Worm (Caenorhabditis elegans): ENCODE measurements around the gene clec-205.

clec-205 gene

DNA sequence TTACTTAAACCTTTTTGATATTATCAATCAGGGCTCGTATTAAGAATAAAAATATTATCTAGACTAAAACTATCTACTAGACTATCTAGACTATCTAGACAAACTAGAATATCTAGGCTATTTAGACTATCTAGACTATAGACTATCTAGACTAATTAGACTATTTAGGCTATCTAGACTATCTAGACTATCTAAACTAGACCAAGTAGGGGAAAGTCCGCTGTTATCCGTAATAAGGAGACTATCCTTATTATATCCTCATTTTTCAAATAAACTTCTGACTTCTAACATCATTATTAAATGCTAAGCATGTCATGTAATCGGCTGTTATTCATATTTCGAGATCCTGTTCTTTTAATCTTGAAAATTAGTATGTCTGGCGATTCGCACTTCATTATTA is 38.7 kb upstream of the clec-205 start, which contains the start of gene srw-101:
TSS of gene srw-101 (plus strand) at position 301 of the 400 bp plus-strand sequence.
- no peak for TF ChIP-seq ceh-19 (GFP tag; optimal IDR thresholded peaks at IDR 0.05)
- no peak for TF ChIP-seq pha-2 (tag; optimal IDR thresholded peaks at IDR 0.05)
- TF ChIP-seq unc-55 (GFP tag; optimal IDR thresholded peaks at IDR 0.05): no peak
- TF ChIP-seq nhr-232 (tag; optimal IDR thresholded peaks at IDR 0.05): no peak
- TF ChIP-seq eyg-1 (tag; optimal IDR thresholded peaks at IDR 0.05): no peak
- TF ChIP-seq elt-2 (tag; optimal IDR thresholded peaks at IDR 0.05): no peak
- no peak for TF ChIP-seq rnt-1 (tag; optimal IDR thresholded peaks at IDR 0.05)
- TF ChIP-seq fkh-6 (tag; optimal IDR thresholded peaks at IDR 0.05): no peak
- no peak for TF ChIP-seq Y22D7AL.16 (tag; optimal IDR thresholded peaks at IDR 0.05)
- no peak for TF ChIP-seq F13H6.1 (tag; optimal IDR thresholded peaks at IDR 0.05)
- TF ChIP-seq dmd-4 (tag; optimal IDR thresholded peaks at IDR 0.05; ENCODE audit: borderline replicate concordance): no peak
- TF ChIP-seq hlh-30 (tag; optimal IDR thresholded peaks at IDR 0.05; ENCODE audit: insufficient read depth): no peak
- TF ChIP-seq unc-3 (GFP tag; conservative IDR thresholded peaks at IDR 0.05): no peak
- TF ChIP-seq unc-3 (tag; optimal IDR thresholded peaks at IDR 0.05): no peak
- TF ChIP-seq ceh-9 (tag; optimal IDR thresholded peaks at IDR 0.05): no peak
- TF ChIP-seq pat-9 (tag; optimal IDR thresholded peaks at IDR 0.05): no peak
- no peak for TF ChIP-seq lin-11 (tag; optimal IDR thresholded peaks at IDR 0.05)
- TF ChIP-seq ets-4 (tag; optimal IDR thresholded peaks at IDR 0.05): no peak

- no peak for TF ChIP-seq tbx-7 (tag; optimal IDR thresholded peaks at IDR 0.05)
- TF ChIP-seq ceh-14 (tag; optimal IDR thresholded peaks at IDR 0.05): no peak
- no peak for TF ChIP-seq ama-1 (optimal IDR thresholded peaks at IDR 0.05)
- TF ChIP-seq sox-2 (GFP tag; IDR thresholded peaks at IDR 0.05): no peak
- TF ChIP-seq lin-11 (tag; optimal IDR thresholded peaks at IDR 0.05): no peak
Observed at ce11 chrV:1725353-1725752, 35.3 kb upstream of the clec-205 start, which contains the start of gene sri-27. Gene sri-27 (plus strand): TSS chrV:1725653.

- no peak for TF ChIP-seq ceh-6 (GFP tag; optimal IDR thresholded peaks at IDR 0.05)
- no peak for TF ChIP-seq elt-2 (tag; optimal IDR thresholded peaks at IDR 0.05)
- no peak for TF ChIP-seq nhr-232 (tag; optimal IDR thresholded peaks at IDR 0.05)
- TF ChIP-seq pag-3 (tag; optimal IDR thresholded peaks at IDR 0.05; ENCODE audit: borderline replicate concordance): no peak
- TF ChIP-seq ztf-16 (tag; optimal IDR thresholded peaks at IDR 0.05): no peak
- TF ChIP-seq rnt-1 (tag; optimal IDR thresholded peaks at IDR 0.05): no peak
- TF ChIP-seq ceh-9 (tag; optimal IDR thresholded peaks at IDR 0.05): no peak
- TF ChIP-seq syd-9 (tag; optimal IDR thresholded peaks at IDR 0.05): no peak
- TF ChIP-seq lim-6 (tag; optimal IDR thresholded peaks at IDR 0.05): no peak
- no peak for TF ChIP-seq ets-4 (tag; optimal IDR thresholded peaks at IDR 0.05)
- no peak for TF ChIP-seq pax-1 (tag; optimal IDR thresholded peaks at IDR 0.05)
- TF ChIP-seq mec-3 (tag; optimal IDR thresholded peaks at IDR 0.05; ENCODE audit: borderline replicate concordance): no peak
- no peak for TF ChIP-seq gmeb-2 (tag; optimal IDR thresholded peaks at IDR 0.05)
- TF ChIP-seq nfya-1 (tag; optimal IDR thresholded peaks at IDR 0.05): no peak
Observed at ce11 chrV:1731918-1732317, 28.8 kb upstream of the clec-205 start, which contains the start of gene gst-21. Gene gst-21 (minus strand): TSS chrV:1732018.

- TF ChIP-seq nfya-1 (tag; optimal IDR thresholded peaks at IDR 0.05): no peak
Observed at ce11 chrV:1734569-1734968, 26.1 kb upstream of the clec-205 start, which contains the start of gene str-160. Gene str-160 (plus strand): TSS chrV:1734869.

DNA sequence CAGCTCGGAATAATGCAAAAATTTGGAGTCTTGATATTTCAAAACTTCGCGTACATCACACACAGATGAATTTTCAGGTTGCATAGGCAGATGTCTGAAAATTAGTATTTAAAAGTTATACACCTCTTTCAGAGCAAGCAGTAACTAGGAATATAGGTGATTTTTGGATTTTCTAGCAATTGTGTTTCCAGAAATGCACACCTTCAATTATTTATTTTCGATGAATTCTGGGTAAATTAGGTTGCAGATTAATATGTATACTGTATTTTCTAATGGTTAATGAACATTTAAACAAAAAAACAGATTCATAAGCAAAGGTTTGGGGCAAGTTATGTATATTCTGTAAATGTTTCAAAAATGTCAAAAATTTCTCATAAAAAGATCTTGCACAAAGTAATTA is 19.6 kb upstream of the clec-205 start, which contains the start of gene srab-25:
TSS of gene srab-25 (minus strand) at position 101 of the 400 bp plus-strand sequence.
- TF ChIP-seq che-1 (tag; optimal IDR thresholded peaks at IDR 0.05): no peak
- TF ChIP-seq ceh-9 (tag; optimal IDR thresholded peaks at IDR 0.05): no peak
- TF ChIP-seq madf-2 (tag; optimal IDR thresholded peaks at IDR 0.05): no peak
- no peak for TF ChIP-seq lim-6 (tag; optimal IDR thresholded peaks at IDR 0.05)
- no peak for TF ChIP-seq ceh-45 (GFP tag; IDR thresholded peaks at IDR 0.05)
- no peak for TF ChIP-seq ceh-31 (tag; optimal IDR thresholded peaks at IDR 0.05)
